Worm (Caenorhabditis elegans): ENCODE data around the gene C46G7.2.

DNA sequence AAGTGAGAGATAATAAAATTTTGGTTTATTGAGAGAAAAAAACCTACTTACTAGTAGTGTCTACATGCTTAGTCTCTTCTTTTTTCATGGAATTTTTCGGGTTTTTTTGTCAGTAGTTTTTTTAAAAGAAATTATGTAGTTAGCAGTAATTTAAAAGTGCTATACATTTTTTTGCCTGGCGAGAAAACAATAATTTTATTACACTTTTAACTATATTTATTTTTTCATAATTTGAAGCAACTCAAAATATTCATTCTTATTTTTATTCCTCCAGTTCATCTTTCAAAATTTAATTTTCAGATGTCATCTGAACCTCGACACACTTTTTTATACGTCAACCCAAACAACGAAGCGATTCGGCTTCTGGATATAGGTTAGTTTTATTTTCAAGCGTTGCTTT is 25.7 kb downstream of the C46G7.2 start, which contains the start of gene kcc-2:
- TF ChIP-seq irx-1 (tag; optimal IDR thresholded peaks at IDR 0.05) (no peak), lin-39 (tag; optimal IDR thresholded peaks at IDR 0.05) (no peak), ama-1 (optimal IDR thresholded peaks at IDR 0.05) (no peak), elt-3 (tag; optimal IDR thresholded peaks at IDR 0.05) (no peak), pqm-1 (tag; optimal IDR thresholded peaks at IDR 0.05) (no peak)
